Worm (Caenorhabditis elegans) whole organism, mixed stage, embryonic: ENCODE measurements around the gene B0334.4.

Source experiments
- nhr-237 ChIP-seq: fragments of 150-350 bp; optimal IDR thresholded peaks from 2 replicates; lab custom pipeline; 2014; ENCODE audit warnings: missing biosample characterization, missing genetic modification characterization
- pha-4 ChIP-seq: fragments of 150-350 bp; optimal IDR thresholded peaks from 2 replicates; lab custom pipeline; 2018; ENCODE audit warnings: missing biosample characterization, missing genetic modification reagents, missing genetic modification characterization

ce11 chrII:11542958-11543357 is 47.5 kb downstream of the B0334.4 start:
- no peak for TF ChIP-seq nhr-237 (tag; lab: Kevin White, UChicago)
- no peak for TF ChIP-seq pha-4 (tag; lab: Kevin White, UChicago)
